Fruit fly (Drosophila melanogaster): Measurements from ENCODE around the gene Cpr23B.

DNA sequence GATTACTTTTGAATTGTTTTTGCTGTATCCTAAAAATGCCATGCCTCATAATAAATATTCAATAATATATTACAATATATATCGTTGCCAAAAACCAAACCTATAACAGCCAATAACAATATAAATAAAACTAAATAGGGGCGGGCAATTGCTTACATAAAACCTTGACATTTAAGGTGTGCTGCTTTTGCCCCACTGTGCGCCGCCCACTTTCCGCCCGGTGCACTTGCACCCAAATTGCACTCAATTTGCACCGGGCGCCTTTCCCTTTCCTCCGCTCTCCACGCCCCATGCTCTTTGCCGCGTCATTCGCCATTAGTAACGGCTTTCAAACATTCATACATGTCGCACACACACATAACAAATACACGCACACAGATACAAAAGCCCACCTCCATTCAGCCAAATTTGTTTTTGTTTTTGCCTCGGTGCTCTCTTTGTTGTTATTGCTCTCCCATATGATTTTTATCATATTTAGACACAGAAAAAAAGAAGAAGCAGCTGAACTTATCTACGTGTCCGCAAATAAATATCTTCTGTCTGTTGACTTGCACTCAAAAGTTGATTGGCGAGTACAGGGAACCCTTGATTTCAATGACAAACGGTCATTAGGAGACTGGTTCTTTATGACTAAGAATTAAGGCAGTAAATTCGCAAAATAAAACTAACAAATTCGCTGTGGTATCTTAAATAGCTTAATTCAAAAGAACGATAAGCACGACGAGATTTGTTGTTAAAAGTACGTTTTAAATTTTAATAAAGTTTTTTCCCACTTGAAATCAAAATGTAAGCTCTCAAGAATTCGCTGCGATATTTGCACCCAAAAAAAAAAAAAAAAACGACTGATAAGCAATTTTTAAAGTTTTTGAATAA, 19.9 kb downstream of the Cpr23B start:
- peak; percentile 65 for TF ChIP-seq CG11617 (GFP tag; optimal IDR thresholded peaks at IDR 0.05)
- TF ChIP-seq bab1 (GFP tag; optimal IDR thresholded peaks at IDR 0.05) = no peak
- TF ChIP-seq CG14711 (tag; optimal IDR thresholded peaks at IDR 0.05) = peak; percentile 10
